Fruit fly (Drosophila melanogaster) whole organism, embryonic: Measurements from ENCODE around the gene CG6938.

Experiments
- Blimp-1 ChIP-seq: fragments of 200-800 bp; sonication (Bioruptor generic); optimal IDR thresholded peaks from 3 replicates; lab custom pipeline; 2018; ENCODE audit warnings: missing biosample characterization, missing genetic modification characterization, mild to moderate bottlenecking, moderate library complexity, missing genetic modification reagents
- bowl ChIP-seq: fragments of 200-800 bp; sonication (Bioruptor generic); IDR thresholded peaks from 2 replicates; pipeline ENCODE4 v1.3.6; 2022; ENCODE audit warnings: missing biosample characterization, missing genetic modification characterization
- fru ChIP-seq: fragments of >200 bp; optimal IDR thresholded peaks from 2 replicates; lab custom pipeline; 2017

- TF ChIP-seq bowl (GFP tag; lab: Robert Waterston, UW) (no peak), Blimp-1 (no peak), fru (lab: Kevin White, UChicago) (no peak)
Measured at dm6 chr3L:11941612-11942011, 43.1 kb upstream of the CG6938 start, which contains the start of gene Rpt4R.
